Fruit fly (Drosophila melanogaster) whole organism: Measurements from ENCODE around the gene CG42571.

Experiments
- EcR ChIP-seq, 2 experiments: fragments of >200 bp; optimal IDR thresholded peaks; 2 replicates each; lab custom pipeline; 2017; ENCODE audit warnings: missing biosample characterization in 2 of 2, missing genetic modification characterization in 2 of 2, missing genetic modification reagents in 2 of 2
- pan ChIP-seq: fragments of >200 bp; optimal IDR thresholded peaks from 2 replicates; lab custom pipeline; 2017
- psq ChIP-seq: fragments of >200 bp; optimal IDR thresholded peaks from 2 replicates; lab custom pipeline; 2017

dm6 chr3L:15675111-15675510 is 41.1 kb upstream of the CG42571 start:
- TF ChIP-seq psq (lab: Kevin White, UChicago) (no peak), EcR (GFP tag; optimal IDR thresholded peaks at IDR 0.05; lab: Kevin White, UChicago) (no peak), pan (no peak)
